Fruit fly (Drosophila melanogaster): ENCODE data around the gene Pglym87.
A peak's percentile ranks its signal among the peaks of the same experiment; 100 is the strongest.

The Pglym87 gene

dm6 chr3R:12221366-12221916 is 11.1 kb downstream of the Pglym87 start, which contains the start of gene CG4860 (continued):
- TF ChIP-seq CoRest (tag; optimal IDR thresholded peaks at IDR 0.05) (peak; percentile 91), CG31224 (GFP tag; IDR thresholded peaks at IDR 0.05) (peak; percentile 80), bsh (GFP tag; optimal IDR thresholded peaks at IDR 0.05) (peak; percentile 50 to 86), NC2α (GFP tag; optimal IDR thresholded peaks at IDR 0.05) (peak; percentile 56), p53 (GFP tag; optimal IDR thresholded peaks at IDR 0.05) (peak; percentile 69), amos (GFP tag; IDR thresholded peaks at IDR 0.05; ENCODE audit: partially characterized antibody) (no peak; the same call in 1 of the 2 replicates), zen2 (GFP tag; IDR thresholded peaks at IDR 0.05; ENCODE audit: partially characterized antibody) (no peak), nmo (GFP tag; optimal IDR thresholded peaks at IDR 0.05) (peak; percentile 89), Hr51 (GFP tag; optimal IDR thresholded peaks at IDR 0.05) (peak; percentile 74 to 92), usp (GFP tag; optimal IDR thresholded peaks at IDR 0.05) (no peak), kay (GFP tag; optimal IDR thresholded peaks at IDR 0.05) (peak; percentile 85), gsb (GFP tag; IDR thresholded peaks at IDR 0.05) (peak; percentile 78; the same call in 1 of the 2 replicates), CG8281 (tag; optimal IDR thresholded peaks at IDR 0.05) (peak; percentile 65), CG9437 (GFP tag; optimal IDR thresholded peaks at IDR 0.05) (peak; percentile 62), BtbVII (GFP tag; optimal IDR thresholded peaks at IDR 0.05) (peak; percentile 71), vnd (GFP tag; IDR thresholded peaks at IDR 0.05; ENCODE audit: partially characterized antibody) (no peak), pho (GFP tag; optimal IDR thresholded peaks at IDR 0.05) (peak; percentile 85), CG17912 (GFP tag; optimal IDR thresholded peaks at IDR 0.05) (peak; percentile 43), gsb-n (tag; optimal IDR thresholded peaks at IDR 0.05) (peak; percentile 81), CG10431 (GFP tag; optimal IDR thresholded peaks at IDR 0.05) (no peak), fd102C (GFP tag; optimal IDR thresholded peaks at IDR 0.05) (no peak), CG9609 (GFP tag; optimal IDR thresholded peaks at IDR 0.05) (peak; percentile 82), chinmo (GFP tag; IDR thresholded peaks at IDR 0.05; ENCODE audit: partially characterized antibody) (no peak), Hr3 (GFP tag; optimal IDR thresholded peaks at IDR 0.05) (peak; percentile 81), CG32772 (GFP tag; IDR thresholded peaks at IDR 0.05) (peak; percentile 68), dysf (GFP tag; IDR thresholded peaks at IDR 0.05) (peak; percentile 90), CG13624 (GFP tag; optimal IDR thresholded peaks at IDR 0.05) (peak; percentile 87), CG12155 (GFP tag; optimal IDR thresholded peaks at IDR 0.05) (peak; percentile 91), ci (GFP tag; IDR thresholded peaks at IDR 0.05) (peak; percentile 87), CG2120 (GFP tag; optimal IDR thresholded peaks at IDR 0.05) (peak; percentile 96), CG12744 (GFP tag; optimal IDR thresholded peaks at IDR 0.05) (peak; percentile 85), Lhr (GFP tag; optimal IDR thresholded peaks at IDR 0.05) (no peak), CG6175 (GFP tag; IDR thresholded peaks at IDR 0.05) (peak; percentile 83; the same call in 2 of the 3 replicates), D (optimal IDR thresholded peaks at IDR 0.05) (no peak), D (GFP tag; optimal IDR thresholded peaks at IDR 0.05) (peak; percentile 66), CG15269 (tag; optimal IDR thresholded peaks at IDR 0.05) (peak; percentile 93), caup (GFP tag; optimal IDR thresholded peaks at IDR 0.05; ENCODE audit: severe bottlenecking) (peak; percentile 84), CG12219 (GFP tag; optimal IDR thresholded peaks at IDR 0.05) (peak; percentile 70), corto (GFP tag; optimal IDR thresholded peaks at IDR 0.05) (peak; percentile 71), Dbx (GFP tag; IDR thresholded peaks at IDR 0.05) (peak; percentile 88), sr (GFP tag; IDR thresholded peaks at IDR 0.05) (peak; percentile 53; the same call in 1 of the 3 replicates), CG32767 (GFP tag; IDR thresholded peaks at IDR 0.05) (peak; percentile 64), ems (GFP tag; optimal IDR thresholded peaks at IDR 0.05) (peak; percentile 85), CG14050 (GFP tag; IDR thresholded peaks at IDR 0.05) (peak; percentile 75), sc (optimal IDR thresholded peaks at IDR 0.05) (no peak), sc (GFP tag; optimal IDR thresholded peaks at IDR 0.05) (peak; percentile 33), sens (GFP tag) (peak; percentile 96), lmd (GFP tag; IDR thresholded peaks at IDR 0.05) (peak; percentile 90), nom (GFP tag; optimal IDR thresholded peaks at IDR 0.05) (peak; percentile 49), CG10462 (GFP tag; optimal IDR thresholded peaks at IDR 0.05) (peak; percentile 69)
